Worm (Caenorhabditis elegans) whole organism, L4 larva: Measurements from ENCODE around the gene hat-1.

ENCODE experiments used
- F10B5.3 ChIP-seq: sonication (generic microtip); optimal IDR thresholded peaks from 2 replicates; lab custom pipeline; 2016; ENCODE audit warnings: mild to moderate bottlenecking, missing genetic modification characterization, missing compliant biosample characterization
- F26F4.8 ChIP-seq: fragments of 200-800 bp; sonication (Bioruptor generic); conservative IDR thresholded peaks from 2 replicates; pipeline ENCODE4 v1.3.6; 2022; ENCODE audit warnings: missing genetic modification characterization, missing compliant biosample characterization
- T20F7.1 ChIP-seq: fragments of 200-800 bp; sonication (Bioruptor generic); optimal IDR thresholded peaks from 2 replicates; lab custom pipeline; 2018; ENCODE audit warnings: mild to moderate bottlenecking, missing genetic modification characterization, missing compliant biosample characterization
- Y48G9A.11 ChIP-seq: fragments of 200-800 bp; sonication (Bioruptor generic); IDR thresholded peaks from 2 replicates; pipeline ENCODE4 v1.3.6; 2022; ENCODE audit warnings: missing genetic modification reagents, missing genetic modification characterization, missing compliant biosample characterization
- ZK546.5 ChIP-seq, 2 experiments: sonication (generic microtip); optimal IDR thresholded peaks; 2 replicates each; lab custom pipeline; 2017; ENCODE audit warnings: missing biosample characterization in 2 of 2, missing genetic modification characterization in 2 of 2
- aha-1 ChIP-seq: fragments of 150-350 bp; peaks from one replicate; lab custom pipeline; 2014; ENCODE audit warnings: missing biosample characterization, missing genetic modification characterization
- aly-2 ChIP-seq: sonication (generic microtip); optimal IDR thresholded peaks from 2 replicates; lab custom pipeline; 2018; ENCODE audit warnings: missing biosample characterization, missing genetic modification characterization
- ama-1 ChIP-seq: fragments of 150-350 bp; optimal IDR thresholded peaks from 2 replicates; lab custom pipeline; 2014; ENCODE audit warnings: inconsistent platforms, mixed read lengths
- arid-1 ChIP-seq: fragments of 200-800 bp; sonication (Bioruptor generic); conservative IDR thresholded peaks from 2 replicates; pipeline ENCODE4 v1.3.6; 2022; ENCODE audit warnings: missing genetic modification reagents, missing genetic modification characterization, missing compliant biosample characterization
- ces-1 ChIP-seq: fragments of 150-350 bp; sonication (generic microtip); optimal IDR thresholded peaks from 4 replicates; lab custom pipeline; 2014; ENCODE audit warnings: missing biosample characterization, missing genetic modification reagents, missing genetic modification characterization
- cey-2 ChIP-seq: sonication (generic microtip); optimal IDR thresholded peaks from 3 replicates; lab custom pipeline; 2017; ENCODE audit warnings: missing genetic modification characterization, mild to moderate bottlenecking, missing compliant biosample characterization, antibody characterized with exemption, borderline replicate concordance; ENCODE audit not compliant: insufficient read depth
- daf-12 ChIP-seq: fragments of 150-350 bp; optimal IDR thresholded peaks from 2 replicates; lab custom pipeline; 2014; ENCODE audit warnings: missing biosample characterization, missing genetic modification reagents, missing genetic modification characterization
- daf-16 ChIP-seq, 3 experiments: sonication (generic microtip); optimal IDR thresholded peaks; 2 replicates each; lab custom pipeline; 2016 to 2017; ENCODE audit warnings: missing genetic modification characterization in 3 of 3, missing genetic modification reagents in 3 of 3, mild to moderate bottlenecking in 2 of 3, missing compliant biosample characterization in 2 of 3, missing biosample characterization in 1 of 3, moderate library complexity in 1 of 3
- daf-19 ChIP-seq: fragments of 200-800 bp; sonication (Bioruptor generic); conservative IDR thresholded peaks from 2 replicates; pipeline ENCODE4 v1.3.6; 2022; ENCODE audit warnings: missing genetic modification characterization, missing compliant biosample characterization
- dmd-6 ChIP-seq: fragments of 200-800 bp; sonication (Bioruptor generic); IDR thresholded peaks from 2 replicates; pipeline ENCODE4 v1.3.6; 2022; ENCODE audit warnings: missing genetic modification reagents, missing genetic modification characterization, missing compliant biosample characterization
- dpl-1 ChIP-seq: fragments of 150-350 bp; optimal IDR thresholded peaks from 2 replicates; lab custom pipeline; 2014; ENCODE audit warnings: missing biosample characterization, missing genetic modification reagents, missing genetic modification characterization
- duxl-1 ChIP-seq: sonication (generic microtip); optimal IDR thresholded peaks from 2 replicates; lab custom pipeline; 2016; ENCODE audit warnings: mild to moderate bottlenecking, missing genetic modification characterization, moderate library complexity, missing compliant biosample characterization; ENCODE audit not compliant: poor library complexity
- dve-1 ChIP-seq: sonication (generic microtip); optimal IDR thresholded peaks from 2 replicates; lab custom pipeline; 2017; ENCODE audit warnings: antibody characterized with exemption, mild to moderate bottlenecking, missing genetic modification characterization, missing compliant biosample characterization; ENCODE audit not compliant: insufficient read depth
- egl-43 ChIP-seq: fragments of 200-800 bp; sonication (Bioruptor generic); IDR thresholded peaks from 2 replicates; pipeline ENCODE4 v1.3.6; 2022; ENCODE audit warnings: missing genetic modification reagents, missing genetic modification characterization, missing compliant biosample characterization
- gei-8 ChIP-seq: fragments of 200-800 bp; sonication (Bioruptor generic); optimal IDR thresholded peaks from 2 replicates; lab custom pipeline; 2018; ENCODE audit warnings: mild to moderate bottlenecking, missing genetic modification characterization, missing compliant biosample characterization
- hif-1 ChIP-seq, 2 experiments: sonication (generic microtip); optimal IDR thresholded peaks; 2 replicates each; lab custom pipeline; 2016 to 2017; ENCODE audit warnings: missing compliant biosample characterization in 2 of 2, missing genetic modification characterization in 2 of 2, missing genetic modification reagents in 2 of 2, missing genotype in 2 of 2, mild to moderate bottlenecking in 1 of 2
- hlh-11 ChIP-seq: fragments of 200-800 bp; sonication (Bioruptor generic); optimal IDR thresholded peaks from 2 replicates; lab custom pipeline; 2018; ENCODE audit warnings: mild to moderate bottlenecking, missing genetic modification characterization, missing compliant biosample characterization
- hlh-30 ChIP-seq: sonication (generic microtip); optimal IDR thresholded peaks from 2 replicates; lab custom pipeline; 2017; ENCODE audit warnings: antibody characterized with exemption, mild to moderate bottlenecking, missing genetic modification characterization, missing compliant biosample characterization; ENCODE audit not compliant: insufficient read depth
- lim-7 ChIP-seq: fragments of 200-800 bp; sonication (Bioruptor generic); IDR thresholded peaks from 2 replicates; pipeline ENCODE4 v1.3.6; 2022; ENCODE audit warnings: missing genetic modification characterization, missing compliant biosample characterization
- lin-1 ChIP-seq: fragments of 200-800 bp; sonication (Bioruptor generic); IDR thresholded peaks from 2 replicates; pipeline ENCODE4 v1.3.6; 2022; ENCODE audit warnings: missing genetic modification reagents, missing genetic modification characterization, missing compliant biosample characterization
- lin-38 ChIP-seq: fragments of 200-800 bp; sonication (Bioruptor generic); IDR thresholded peaks from 2 replicates; pipeline ENCODE4 v1.3.6; 2022; ENCODE audit warnings: missing genetic modification reagents, missing genetic modification characterization, missing compliant biosample characterization
- lir-3 ChIP-seq: sonication (generic microtip); optimal IDR thresholded peaks from 2 replicates; lab custom pipeline; 2016; ENCODE audit warnings: mild to moderate bottlenecking, missing genetic modification characterization, missing compliant biosample characterization
- lsy-2 ChIP-seq, 2 experiments: fragments of 150-350 bp in 1 of 2; sonication (generic microtip) in 1 of 2; optimal IDR thresholded peaks; 2 replicates each; lab custom pipeline; 2014 to 2017; ENCODE audit warnings: missing biosample characterization in 2 of 2, missing genetic modification characterization in 2 of 2
- madf-5 ChIP-seq, 2 experiments: fragments of 200-800 bp; sonication (Bioruptor generic); IDR thresholded peaks; 2 replicates each; pipeline ENCODE4 v1.3.6; 2022; ENCODE audit warnings: missing compliant biosample characterization in 2 of 2, missing genetic modification characterization in 2 of 2
- mdl-1 ChIP-seq, 2 experiments: fragments of 150-350 bp in 1 of 2; sonication (generic microtip) in 1 of 2; optimal IDR thresholded peaks; 2 replicates each; lab custom pipeline; 2014 to 2017; ENCODE audit warnings: missing biosample characterization in 2 of 2, missing genetic modification characterization in 2 of 2
- mep-1 ChIP-seq: fragments of 150-350 bp; sonication (generic microtip); optimal IDR thresholded peaks from 3 replicates; lab custom pipeline; 2014; ENCODE audit warnings: missing biosample characterization, missing genetic modification characterization
- mes-2 ChIP-seq: sonication (generic microtip); optimal IDR thresholded peaks from 2 replicates; lab custom pipeline; 2016; ENCODE audit warnings: missing genotype, mild to moderate bottlenecking, missing genetic modification characterization, missing compliant biosample characterization; ENCODE audit not compliant: poor library complexity, severe bottlenecking
- mxl-3 ChIP-seq: fragments of 200-800 bp; sonication (Bioruptor generic); optimal IDR thresholded peaks from 2 replicates; lab custom pipeline; 2018; ENCODE audit warnings: mild to moderate bottlenecking, missing genetic modification characterization, missing compliant biosample characterization
- nhr-102 ChIP-seq: sonication (generic microtip); optimal IDR thresholded peaks from 2 replicates; lab custom pipeline; 2016; ENCODE audit warnings: mild to moderate bottlenecking, missing genetic modification characterization, moderate library complexity, missing compliant biosample characterization
- nhr-77 ChIP-seq: fragments of 150-350 bp; optimal IDR thresholded peaks from 2 replicates; lab custom pipeline; 2014; ENCODE audit warnings: missing biosample characterization, missing genetic modification characterization
- pha-4 ChIP-seq, 2 experiments: fragments of 150-350 bp in 1 of 2; fragments of 200-800 bp in 1 of 2; sonication (Bioruptor generic) in 1 of 2; IDR thresholded peaks in 1 of 2; optimal IDR thresholded peaks in 1 of 2; 2 replicates each; pipeline versions ENCODE4 v1.3.6 to Lab custom; 2014 to 2022; ENCODE audit warnings: missing genetic modification characterization in 2 of 2, missing genetic modification reagents in 2 of 2, missing biosample characterization in 1 of 2, missing compliant biosample characterization in 1 of 2
- rbr-2 ChIP-seq: sonication (generic microtip); optimal IDR thresholded peaks from 2 replicates; lab custom pipeline; 2016; ENCODE audit warnings: missing genotype, missing genetic modification characterization, missing compliant biosample characterization
- snpc-1.2 ChIP-seq: fragments of 200-800 bp; sonication (Bioruptor generic); IDR thresholded peaks from 2 replicates; pipeline ENCODE4 v1.3.6; 2022; ENCODE audit warnings: missing genetic modification reagents, missing genetic modification characterization, missing compliant biosample characterization
- snpc-4 ChIP-seq: fragments of 150-350 bp; optimal IDR thresholded peaks from 2 replicates; lab custom pipeline; 2014; ENCODE audit warnings: missing biosample characterization, missing genetic modification characterization
- spr-3 ChIP-seq: fragments of 200-800 bp; sonication (Bioruptor generic); optimal IDR thresholded peaks from 2 replicates; lab custom pipeline; 2018; ENCODE audit warnings: mild to moderate bottlenecking, missing genetic modification characterization, missing compliant biosample characterization
- unc-130 ChIP-seq: sonication (generic microtip); optimal IDR thresholded peaks from 2 replicates; lab custom pipeline; 2016; ENCODE audit warnings: missing genetic modification reagents, missing genetic modification characterization, missing compliant biosample characterization
- unc-62 ChIP-seq, 3 experiments: fragments of 150-350 bp in 1 of 3; sonication (generic microtip); optimal IDR thresholded peaks in 2 of 3; peaks in 1 of 3; 1 replicate in 1 of 3; 2 replicates in 2 of 3; lab custom pipeline; 2014 to 2017; ENCODE audit warnings: missing biosample characterization in 3 of 3, missing genetic modification characterization in 3 of 3, missing genetic modification reagents in 3 of 3, missing genotype in 1 of 3
- zfp-3 ChIP-seq: fragments of 200-800 bp; sonication (Bioruptor generic); conservative IDR thresholded peaks from 2 replicates; pipeline ENCODE4 v1.3.6; 2022; ENCODE audit warnings: missing genetic modification reagents, missing genetic modification characterization, missing compliant biosample characterization

hat-1 gene

ce11 chrIII:10415822-10416221, 8.8 kb upstream of the hat-1 start, which contains the start of gene ymel-1:
Gene ymel-1, plus strand, starts transcription at chrIII:10416139.
- TF ChIP-seq lim-7 (no peak), rbr-2 (tag; lab: Kevin White, UChicago) (peak; percentile 16), mes-2 (tag; lab: Kevin White, UChicago) (peak; percentile 67), lin-1 (GFP tag; lab: Robert Waterston, UW) (peak; percentile 48; the same call in 1 of the 2 replicates), ZK546.5 (tag; optimal IDR thresholded peaks at IDR 0.05; lab: Kevin White, UChicago) (no peak), egl-43 (no peak), dmd-6 (peak; percentile 19; the same call in 1 of the 2 replicates), hlh-11 (tag; lab: Kevin White, UChicago) (peak; percentile 47), duxl-1 (tag; lab: Kevin White, UChicago) (no peak), arid-1 (peak; percentile 46; the same call in 1 of the 2 replicates), T20F7.1 (GFP tag; lab: Kevin White, UChicago) (no peak), unc-62 (GFP tag; optimal IDR thresholded peaks at IDR 0.05 in 1 of 2; lab: Kevin White, UChicago) (no peak), unc-62 (tag; optimal IDR thresholded peaks at IDR 0.05; lab: Kevin White, UChicago) (no peak), lsy-2 (tag; optimal IDR thresholded peaks at IDR 0.05; lab: Kevin White, UChicago) (peak in 1 of 2 experiments; percentile 50), cey-2 (tag; lab: Kevin White, UChicago) (no peak), daf-16 (GFP tag; optimal IDR thresholded peaks at IDR 0.05; lab: Kevin White, UChicago) (no peak), daf-16 (tag; optimal IDR thresholded peaks at IDR 0.05; lab: Kevin White, UChicago) (peak; percentile 7), gei-8 (GFP tag; lab: Kevin White, UChicago) (peak; percentile 9), nhr-102 (tag; lab: Kevin White, UChicago) (peak; percentile 35), daf-19 (GFP tag; lab: Robert Waterston, UW) (no peak; the same call in 1 of the 2 replicates), mxl-3 (GFP tag; lab: Kevin White, UChicago) (no peak), snpc-4 (tag; lab: Kevin White, UChicago) (no peak), ama-1 (lab: Kevin White, UChicago) (peak; percentile 61), F26F4.8 (GFP tag; lab: Robert Waterston, UW) (no peak), mdl-1 (tag; optimal IDR thresholded peaks at IDR 0.05; lab: Kevin White, UChicago) (peak; percentile 27 to 61), spr-3 (no peak), pha-4 (GFP tag; IDR thresholded peaks at IDR 0.05; lab: Robert Waterston, UW) (0 out of 2 replicates have a peak, but pooled peaks have one; percentile 11), pha-4 (tag; optimal IDR thresholded peaks at IDR 0.05; lab: Kevin White, UChicago) (no peak), dve-1 (tag; lab: Kevin White, UChicago) (peak; percentile 40), nhr-77 (tag; lab: Kevin White, UChicago) (peak; percentile 34), lin-38 (peak; percentile 90), hlh-30 (tag; lab: Kevin White, UChicago) (peak; percentile 87), unc-130 (no peak), daf-12 (tag; lab: Kevin White, UChicago) (no peak), hif-1 (tag; optimal IDR thresholded peaks at IDR 0.05; lab: Kevin White, UChicago) (peak in 1 of 2 experiments; percentile 52), aha-1 (peak; percentile 88), dpl-1 (GFP tag; lab: Kevin White, UChicago) (peak; percentile 6), snpc-1.2 (GFP tag; lab: Robert Waterston, UW) (no peak), aly-2 (tag; lab: Kevin White, UChicago) (no peak)

- TF ChIP-seq F10B5.3 (tag; lab: Kevin White, UChicago), result no peak
- TF ChIP-seq lir-3 (tag; lab: Kevin White, UChicago), result no peak
- TF ChIP-seq mep-1 (tag; lab: Kevin White, UChicago), result no peak
- TF ChIP-seq madf-5 (GFP tag; IDR thresholded peaks at IDR 0.05; lab: Robert Waterston, UW), result no peak
- TF ChIP-seq zfp-3 (GFP tag; lab: Robert Waterston, UW), result no peak
- no peak for TF ChIP-seq ces-1 (GFP tag; lab: Kevin White, UChicago)
- TF ChIP-seq lin-1 (GFP tag; lab: Robert Waterston, UW), result no peak
- no peak for TF ChIP-seq aly-2 (tag; lab: Kevin White, UChicago)
- TF ChIP-seq daf-16 (GFP tag; optimal IDR thresholded peaks at IDR 0.05; lab: Kevin White, UChicago), result no peak
- no peak for TF ChIP-seq daf-16 (tag; optimal IDR thresholded peaks at IDR 0.05; lab: Kevin White, UChicago)
- no peak for TF ChIP-seq Y48G9A.11
- TF ChIP-seq, all 104 proteins: peak for 0
Observed at ce11 chrIII:10404918-10405317, 2.1 kb downstream of the hat-1 start, which contains the start of the genes M03C11.3 and chl-1. Gene M03C11.3, plus strand, starts transcription at chrIII:10405070. Gene chl-1, minus strand, starts transcription at chrIII:10405240.
